Worm (Caenorhabditis elegans) whole organism, midembryonic: ENCODE results near the gene cdr-2.

ENCODE experiments used
- flt-1 ChIP-seq: fragments of 200-800 bp; sonication (Bioruptor generic); IDR thresholded peaks from 2 replicates; pipeline ENCODE4 v1.3.6; 2022; ENCODE audit warnings: missing genetic modification characterization, missing compliant biosample characterization
- klf-2 ChIP-seq: fragments of 200-800 bp; sonication (Bioruptor generic); conservative IDR thresholded peaks from 2 replicates; pipeline ENCODE4 v1.3.6; 2022; ENCODE audit warnings: missing genetic modification reagents, missing genetic modification characterization, missing compliant biosample characterization
- ref-1 ChIP-seq: fragments of 200-800 bp; sonication (Bioruptor generic); conservative IDR thresholded peaks from 2 replicates; pipeline ENCODE4 v1.3.6; 2022; ENCODE audit warnings: missing genetic modification reagents, missing genetic modification characterization, missing compliant biosample characterization
- ztf-23 ChIP-seq: fragments of 200-800 bp; sonication (Bioruptor generic); IDR thresholded peaks from 2 replicates; pipeline ENCODE4 v1.3.6; 2022; ENCODE audit warnings: missing genetic modification reagents, missing genetic modification characterization, missing compliant biosample characterization
- ztf-29 ChIP-seq: fragments of 200-800 bp; sonication (Bioruptor generic); IDR thresholded peaks from 2 replicates; pipeline ENCODE4 v1.3.6; 2022; ENCODE audit warnings: missing genetic modification reagents, missing genetic modification characterization, missing compliant biosample characterization

ce11 chrV:12415656-12416055 is at the start of gene cdr-2:
- TF ChIP-seq ref-1 (GFP tag; lab: Robert Waterston, UW): no peak
- no peak for TF ChIP-seq flt-1 (GFP tag; lab: Robert Waterston, UW)
- no peak for TF ChIP-seq ztf-29 (GFP tag; lab: Robert Waterston, UW)
- no peak for TF ChIP-seq klf-2 (GFP tag; lab: Robert Waterston, UW)
- no peak for TF ChIP-seq ztf-23
